Fruit fly (Drosophila melanogaster) whole organism, embryonic: ENCODE results near the gene CG3198.

ENCODE experiments used
- ATbp ChIP-seq: fragments of 200-800 bp; sonication (Bioruptor generic); optimal IDR thresholded peaks from 2 replicates; lab custom pipeline; 2017; ENCODE audit warnings: missing biosample characterization, mild to moderate bottlenecking, missing genetic modification characterization, missing genetic modification reagents
- Awh ChIP-seq: fragments of 200-800 bp; sonication (Bioruptor generic); IDR thresholded peaks from 2 replicates; pipeline ENCODE4, ENCODE4 v1.3.6; 2022; ENCODE audit warnings: missing biosample characterization, missing genetic modification characterization
- BtbVII ChIP-seq: fragments of 200-800 bp; sonication (Bioruptor generic); optimal IDR thresholded peaks from 3 replicates; lab custom pipeline; 2017; ENCODE audit warnings: missing biosample characterization, mild to moderate bottlenecking, missing genetic modification characterization
- C15 ChIP-seq: fragments of 200-800 bp; sonication (Bioruptor generic); IDR thresholded peaks from 3 replicates; pipeline ENCODE4 v1.3.6; 2022; ENCODE audit warnings: missing biosample characterization, missing genetic modification characterization
- CG10366 ChIP-seq: fragments of 200-800 bp; sonication (Bioruptor generic); IDR thresholded peaks from 2 replicates; pipeline ENCODE4 v1.3.6; 2022; ENCODE audit warnings: missing biosample characterization, missing genetic modification characterization
- CG12104 ChIP-seq: fragments of 200-800 bp; sonication (Bioruptor generic); optimal IDR thresholded peaks from 3 replicates; lab custom pipeline; 2016; ENCODE audit warnings: missing biosample characterization, missing genetic modification characterization
- CG12299 ChIP-seq: fragments of 200-800 bp; sonication (Bioruptor generic); optimal IDR thresholded peaks from 2 replicates; lab custom pipeline; 2018; ENCODE audit warnings: missing biosample characterization, mild to moderate bottlenecking, missing genetic modification characterization
- CG12744 ChIP-seq: fragments of 200-800 bp; sonication (Bioruptor generic); optimal IDR thresholded peaks from 2 replicates; lab custom pipeline; 2016; ENCODE audit warnings: missing biosample characterization, missing genetic modification characterization
- CG13424 ChIP-seq: fragments of 200-800 bp; sonication (Bioruptor generic); optimal IDR thresholded peaks from 2 replicates; lab custom pipeline; 2019; ENCODE audit warnings: missing biosample characterization, mild to moderate bottlenecking, missing genetic modification characterization, moderate library complexity
- CG15514 ChIP-seq: fragments of 200-800 bp; sonication (Bioruptor generic); optimal IDR thresholded peaks from 3 replicates; lab custom pipeline; 2017; ENCODE audit warnings: missing biosample characterization, missing genetic modification characterization, mild to moderate bottlenecking, moderate library complexity, missing genetic modification reagents
- CG17385 ChIP-seq: fragments of 200-800 bp; sonication (Bioruptor generic); optimal IDR thresholded peaks from 3 replicates; lab custom pipeline; 2018; ENCODE audit warnings: missing biosample characterization, mild to moderate bottlenecking, missing genetic modification characterization
- CG1792 ChIP-seq: fragments of 200-800 bp; sonication (Bioruptor generic); optimal IDR thresholded peaks from 2 replicates; lab custom pipeline; 2016; ENCODE audit warnings: missing biosample characterization, missing genetic modification characterization
- CG18262 ChIP-seq: fragments of 200-800 bp; optimal IDR thresholded peaks from 3 replicates; lab custom pipeline; 2019; ENCODE audit warnings: missing biosample characterization, mild to moderate bottlenecking, missing genetic modification characterization, moderate library complexity
- CG18599 ChIP-seq: fragments of 200-800 bp; sonication (Bioruptor generic); optimal IDR thresholded peaks from 3 replicates; lab custom pipeline; 2017; ENCODE audit warnings: missing biosample characterization, missing genetic modification characterization, mild to moderate bottlenecking, moderate library complexity, missing genetic modification reagents
- CG2129 ChIP-seq: fragments of 200-800 bp; sonication (Bioruptor generic); IDR thresholded peaks from 2 replicates; pipeline ENCODE4 v1.3.6; 2022; ENCODE audit warnings: missing biosample characterization, missing genetic modification characterization; ENCODE audit not compliant: partially characterized antibody
- CG2678 ChIP-seq: fragments of 200-800 bp; sonication (Bioruptor generic); optimal IDR thresholded peaks from 3 replicates; lab custom pipeline; 2019; ENCODE audit warnings: missing biosample characterization, mild to moderate bottlenecking, missing genetic modification characterization, moderate library complexity
- CG30403 ChIP-seq: fragments of 200-800 bp; sonication (Bioruptor generic); optimal IDR thresholded peaks from 3 replicates; lab custom pipeline; 2016; ENCODE audit warnings: missing biosample characterization, missing genetic modification characterization
- CG5180 ChIP-seq: fragments of 200-800 bp; sonication (Bioruptor generic); optimal IDR thresholded peaks from 3 replicates; lab custom pipeline; 2017; ENCODE audit warnings: missing biosample characterization, missing genetic modification characterization, mild to moderate bottlenecking, moderate library complexity, missing genetic modification reagents
- CG6272 ChIP-seq: fragments of 200-800 bp; sonication (Bioruptor generic); IDR thresholded peaks from 2 replicates; pipeline ENCODE4 v1.3.6; 2022; ENCODE audit warnings: missing biosample characterization, missing genetic modification characterization
- CG6813 ChIP-seq: fragments of 200-800 bp; sonication (Bioruptor generic); optimal IDR thresholded peaks from 2 replicates; lab custom pipeline; 2017; ENCODE audit warnings: missing biosample characterization, missing genetic modification characterization, mild to moderate bottlenecking, moderate library complexity, missing genetic modification reagents
- CG8290 ChIP-seq, 3 experiments: fragments of 200-800 bp; sonication (Bioruptor generic); optimal IDR thresholded peaks; 2 replicates each; lab custom pipeline; 2016 to 2019; ENCODE audit warnings: missing biosample characterization in 3 of 3, missing genetic modification characterization in 3 of 3, mild to moderate bottlenecking in 2 of 3, moderate library complexity in 1 of 3
- CG9876 ChIP-seq: fragments of 200-800 bp; sonication (Bioruptor generic); optimal IDR thresholded peaks from 2 replicates; lab custom pipeline; 2016; ENCODE audit warnings: missing biosample characterization, missing genetic modification characterization
- CTCF ChIP-seq: fragments of 200-800 bp; sonication (Bioruptor generic); optimal IDR thresholded peaks from 2 replicates; lab custom pipeline; 2017; ENCODE audit warnings: missing biosample characterization, mild to moderate bottlenecking, missing genetic modification characterization, moderate library complexity
- CkIIα-i1 ChIP-seq: fragments of 200-800 bp; sonication (Bioruptor generic); IDR thresholded peaks from 2 replicates; pipeline ENCODE4 v1.3.6; 2022; ENCODE audit warnings: missing biosample characterization, missing genetic modification characterization
- E2f1 ChIP-seq: fragments of 200-800 bp; sonication (Bioruptor generic); IDR thresholded peaks from 2 replicates; pipeline ENCODE4 v1.3.6; 2022; ENCODE audit warnings: missing biosample characterization, missing genetic modification characterization
- Ets97D ChIP-seq: fragments of 200-800 bp; sonication (Bioruptor generic); optimal IDR thresholded peaks from 3 replicates; lab custom pipeline; 2016; ENCODE audit warnings: missing biosample characterization, missing genetic modification characterization
- Fer3 ChIP-seq: fragments of 200-800 bp; sonication (Bioruptor generic); optimal IDR thresholded peaks from 2 replicates; lab custom pipeline; 2018; ENCODE audit warnings: missing biosample characterization, mild to moderate bottlenecking, missing genetic modification characterization, moderate library complexity
- Hsf ChIP-seq: fragments of 200-800 bp; sonication (Bioruptor generic); optimal IDR thresholded peaks from 3 replicates; lab custom pipeline; 2016; ENCODE audit warnings: missing biosample characterization, missing genetic modification characterization
- Neu2 ChIP-seq: fragments of 200-800 bp; sonication (Bioruptor generic); optimal IDR thresholded peaks from 3 replicates; lab custom pipeline; 2016; ENCODE audit warnings: missing biosample characterization, missing genetic modification characterization, borderline replicate concordance
- Rfx ChIP-seq: fragments of 200-800 bp; sonication (Bioruptor generic); IDR thresholded peaks from 2 replicates; pipeline ENCODE4 v1.3.6; 2022; ENCODE audit warnings: missing biosample characterization, missing genetic modification characterization
- Xrp1 ChIP-seq: fragments of 200-800 bp; sonication (Bioruptor generic); IDR thresholded peaks from 2 replicates; pipeline ENCODE4 v1.3.6; 2022; ENCODE audit warnings: missing biosample characterization, missing genetic modification characterization
- ac ChIP-seq: fragments of 200-800 bp; sonication (Bioruptor generic); optimal IDR thresholded peaks from 3 replicates; lab custom pipeline; 2017; ENCODE audit warnings: missing biosample characterization, mild to moderate bottlenecking, missing genetic modification characterization
- bab2 ChIP-seq: fragments of 200-800 bp; sonication (Bioruptor generic); optimal IDR thresholded peaks from 2 replicates; lab custom pipeline; 2016; ENCODE audit warnings: missing biosample characterization, missing genetic modification characterization
- bsh ChIP-seq, 2 experiments: fragments of 200-800 bp; sonication (Bioruptor generic); optimal IDR thresholded peaks; 2 replicates each; lab custom pipeline; 2017 to 2018; ENCODE audit warnings: mild to moderate bottlenecking in 2 of 2, missing biosample characterization in 2 of 2, missing genetic modification characterization in 2 of 2, moderate library complexity in 1 of 2
- dimm ChIP-seq: fragments of 200-800 bp; sonication (Bioruptor generic); IDR thresholded peaks from 2 replicates; pipeline ENCODE4 v1.3.6; 2022; ENCODE audit warnings: missing biosample characterization, missing genetic modification characterization
- fd64A ChIP-seq: fragments of 200-800 bp; sonication (Bioruptor generic); optimal IDR thresholded peaks from 3 replicates; lab custom pipeline; 2018; ENCODE audit warnings: missing biosample characterization, mild to moderate bottlenecking, missing genetic modification characterization
- gce ChIP-seq: fragments of 200-800 bp; sonication (Bioruptor generic); IDR thresholded peaks from 3 replicates; pipeline ENCODE4 v1.3.6; 2022; ENCODE audit warnings: missing biosample characterization, missing genetic modification characterization
- jumu ChIP-seq: fragments of 200-800 bp; sonication (Bioruptor generic); optimal IDR thresholded peaks from 3 replicates; lab custom pipeline; 2016; ENCODE audit warnings: missing biosample characterization, missing genetic modification characterization
- lmd ChIP-seq: fragments of 200-800 bp; sonication (Bioruptor generic); IDR thresholded peaks from 2 replicates; pipeline ENCODE4 v1.3.6; 2022; ENCODE audit warnings: missing biosample characterization, missing genetic modification characterization
- nerfin-1 ChIP-seq: fragments of 200-800 bp; sonication (Bioruptor generic); optimal IDR thresholded peaks from 3 replicates; lab custom pipeline; 2019; ENCODE audit warnings: missing biosample characterization, mild to moderate bottlenecking, missing genetic modification characterization, moderate library complexity
- nerfin-2 ChIP-seq: fragments of 200-800 bp; sonication (Bioruptor generic); IDR thresholded peaks from 2 replicates; pipeline ENCODE4 v1.3.6; 2022; ENCODE audit warnings: missing biosample characterization, missing genetic modification characterization; ENCODE audit not compliant: partially characterized antibody
- rib ChIP-seq: fragments of 200-800 bp; sonication (Bioruptor generic); IDR thresholded peaks from 2 replicates; pipeline ENCODE4 v1.3.6; 2022; ENCODE audit warnings: missing biosample characterization, missing genetic modification characterization
- sima ChIP-seq: fragments of 200-800 bp; sonication (Bioruptor generic); optimal IDR thresholded peaks from 2 replicates; lab custom pipeline; 2016; ENCODE audit warnings: missing biosample characterization, missing genetic modification characterization
- stc ChIP-seq: fragments of 200-800 bp; sonication (Bioruptor generic); IDR thresholded peaks from 2 replicates; pipeline ENCODE4 v1.3.6; 2022; ENCODE audit warnings: missing biosample characterization, missing genetic modification characterization
- tx ChIP-seq: fragments of 200-800 bp; sonication (Bioruptor generic); optimal IDR thresholded peaks from 2 replicates; lab custom pipeline; 2016; ENCODE audit warnings: missing biosample characterization, missing genetic modification characterization
- vnd ChIP-seq: fragments of 200-800 bp; sonication (Bioruptor generic); IDR thresholded peaks from 3 replicates; pipeline ENCODE4 v1.3.6; 2022; ENCODE audit warnings: missing biosample characterization, missing genetic modification characterization; ENCODE audit not compliant: partially characterized antibody
- vvl ChIP-seq: fragments of 200-800 bp; sonication (Bioruptor generic); IDR thresholded peaks from 2 replicates; pipeline ENCODE4 v1.3.6; 2022; ENCODE audit warnings: missing biosample characterization, missing genetic modification characterization
- wek ChIP-seq: fragments of 200-800 bp; sonication (Bioruptor generic); optimal IDR thresholded peaks from 3 replicates; lab custom pipeline; 2018; ENCODE audit warnings: missing biosample characterization, mild to moderate bottlenecking, missing genetic modification characterization, moderate library complexity
- zfh1 ChIP-seq: fragments of 200-800 bp; sonication (Bioruptor generic); IDR thresholded peaks from 3 replicates; pipeline ENCODE4 v1.3.6; 2022; ENCODE audit warnings: missing biosample characterization, missing genetic modification characterization

The CG3198 gene

dm6 chrX:6719968-6720367, 46.2 kb upstream of the CG3198 start (continued):
- TF ChIP-seq CG18599 (GFP tag; lab: Kevin White, UChicago) (peak; percentile 40), CG12104 (GFP tag; lab: Kevin White, UChicago) (peak; percentile 9), wek (GFP tag; lab: Kevin White, UChicago) (peak; percentile 20), CG13424 (tag; lab: Kevin White, UChicago) (no peak), CG8290 (GFP tag; optimal IDR thresholded peaks at IDR 0.05; lab: Kevin White, UChicago) (no peak), CG8290 (tag; optimal IDR thresholded peaks at IDR 0.05; lab: Kevin White, UChicago) (peak in 1 of 2 experiments; percentile 1), dimm (GFP tag; lab: Robert Waterston, UW) (no peak), Ets97D (GFP tag; lab: Kevin White, UChicago) (no peak), CG1792 (GFP tag; lab: Kevin White, UChicago) (no peak), CG2129 (GFP tag; lab: Robert Waterston, UW) (no peak), CG6813 (GFP tag; lab: Kevin White, UChicago) (peak; percentile 47), bab2 (GFP tag; lab: Kevin White, UChicago) (peak; percentile 26), Xrp1 (GFP tag; lab: Robert Waterston, UW) (0 out of 2 replicates have a peak, but pooled peaks have one; percentile 22), CkIIα-i1 (GFP tag; lab: Robert Waterston, UW) (no peak), stc (GFP tag; lab: Robert Waterston, UW) (peak; percentile 41; the same call in 1 of the 2 replicates), CG15514 (peak; percentile 27), zfh1 (GFP tag; lab: Robert Waterston, UW) (0 out of 3 replicates have a peak, but pooled peaks have one; percentile 33), CG17385 (GFP tag; lab: Kevin White, UChicago) (peak; percentile 0), Awh (GFP tag; lab: Robert Waterston, UW) (peak; percentile 51; the same call in 1 of the 2 replicates), bsh (GFP tag; optimal IDR thresholded peaks at IDR 0.05; lab: Kevin White, UChicago) (peak in 1 of 2 experiments; percentile 30), nerfin-1 (tag; lab: Kevin White, UChicago) (peak; percentile 12), CG5180 (GFP tag; lab: Kevin White, UChicago) (peak; percentile 18), fd64A (peak; percentile 27)

dm6 chrX:6719259-6719658, 45.5 kb upstream of the CG3198 start:
- TF ChIP-seq rib (GFP tag; lab: Robert Waterston, UW) (no peak), C15 (GFP tag; lab: Robert Waterston, UW) (no peak), Rfx (GFP tag; lab: Robert Waterston, UW) (no peak), CG18262 (tag; lab: Kevin White, UChicago) (peak; percentile 12), Xrp1 (GFP tag; lab: Robert Waterston, UW) (no peak), CG10366 (GFP tag; lab: Robert Waterston, UW) (no peak), CG9876 (GFP tag; lab: Kevin White, UChicago) (no peak), Hsf (GFP tag; lab: Kevin White, UChicago) (no peak), CG12744 (GFP tag; lab: Kevin White, UChicago) (no peak), Neu2 (GFP tag; lab: Kevin White, UChicago) (no peak), CTCF (GFP tag; lab: Kevin White, UChicago) (no peak), lmd (GFP tag; lab: Robert Waterston, UW) (0 out of 2 replicates have a peak, but pooled peaks have one; percentile 12), sima (no peak), CG12299 (no peak), E2f1 (no peak), CG30403 (no peak), BtbVII (peak; percentile 4), CG2678 (tag; lab: Kevin White, UChicago) (peak; percentile 40), jumu (GFP tag; lab: Kevin White, UChicago) (no peak), tx (GFP tag; lab: Kevin White, UChicago) (no peak), CG18599 (GFP tag; lab: Kevin White, UChicago) (no peak), CG1792 (GFP tag; lab: Kevin White, UChicago) (no peak), vvl (peak; percentile 44; the same call in 1 of the 2 replicates), Fer3 (tag; lab: Kevin White, UChicago) (peak; percentile 38), gce (GFP tag; lab: Robert Waterston, UW) (no peak), nerfin-2 (GFP tag; lab: Robert Waterston, UW) (no peak), vnd (no peak), ATbp (peak; percentile 3), ac (no peak), CG6272 (GFP tag; lab: Robert Waterston, UW) (no peak)
